Fruit fly (Drosophila melanogaster) whole organism, adult: ENCODE results near the gene Ada3.

Experiments
- CG7045 ChIP-seq: fragments of 200-800 bp; sonication (Bioruptor generic); optimal IDR thresholded peaks from 2 replicates; lab custom pipeline; 2017; ENCODE audit warnings: missing biosample characterization, mild to moderate bottlenecking, missing genetic modification characterization
- Clk ChIP-seq: fragments of 200-800 bp; sonication (Bioruptor generic); optimal IDR thresholded peaks from 2 replicates; lab custom pipeline; 2017; ENCODE audit warnings: missing biosample characterization, missing genetic modification characterization
- cic ChIP-seq: fragments of 200-800 bp; sonication (Bioruptor generic); optimal IDR thresholded peaks from 2 replicates; lab custom pipeline; 2017; ENCODE audit warnings: missing biosample characterization, mild to moderate bottlenecking, missing genetic modification characterization, moderate library complexity
- kay ChIP-seq: fragments of 200-800 bp; sonication (Bioruptor generic); peaks from one replicate; lab custom pipeline; 2016; ENCODE audit warnings: missing biosample characterization, missing genetic modification characterization, borderline replicate concordance
- toe ChIP-seq: fragments of 200-800 bp; sonication (Bioruptor generic); optimal IDR thresholded peaks from 2 replicates; lab custom pipeline; 2016; ENCODE audit warnings: missing biosample characterization, missing genetic modification characterization

DNA sequence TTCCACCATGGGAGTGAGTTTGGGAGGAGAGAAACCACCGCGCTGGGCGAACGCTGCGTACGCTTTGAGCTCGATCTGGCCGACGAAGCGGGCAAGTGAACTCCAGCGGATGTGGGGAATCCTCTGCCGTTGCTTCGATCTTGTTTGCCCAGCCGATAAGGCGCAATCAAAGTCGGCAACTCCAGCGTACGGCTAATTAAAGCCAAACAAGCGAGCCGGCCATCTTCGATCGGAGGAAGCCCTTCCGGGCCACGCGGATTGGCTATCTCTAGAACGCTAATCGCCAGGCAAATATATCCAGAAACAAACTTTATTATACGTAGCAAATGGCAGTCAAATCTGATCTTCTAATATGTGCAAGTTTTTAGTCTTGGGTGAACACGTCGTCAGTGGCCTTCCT lies 2.9 kb downstream of the Ada3 start, which contains the start of gene CG7536:
- no peak for TF ChIP-seq kay
- no peak for TF ChIP-seq cic (GFP tag; lab: Kevin White, UChicago)
- no peak for TF ChIP-seq Clk (GFP tag; lab: Kevin White, UChicago)
- TF ChIP-seq CG7045 = no peak
- TF ChIP-seq toe (GFP tag; lab: Kevin White, UChicago) = no peak
